Worm (Caenorhabditis elegans) whole organism, midembryonic: ENCODE measurements around the gene W04E12.5.

Source experiments
- cog-1 ChIP-seq: sonication (generic microtip); optimal IDR thresholded peaks from 2 replicates; lab custom pipeline; 2016; ENCODE audit warnings: missing genetic modification characterization, missing compliant biosample characterization
- ref-1 ChIP-seq: fragments of 200-800 bp; sonication (Bioruptor generic); conservative IDR thresholded peaks from 2 replicates; pipeline ENCODE4 v1.3.6; 2022; ENCODE audit warnings: missing genetic modification reagents, missing genetic modification characterization, missing compliant biosample characterization

DNA sequence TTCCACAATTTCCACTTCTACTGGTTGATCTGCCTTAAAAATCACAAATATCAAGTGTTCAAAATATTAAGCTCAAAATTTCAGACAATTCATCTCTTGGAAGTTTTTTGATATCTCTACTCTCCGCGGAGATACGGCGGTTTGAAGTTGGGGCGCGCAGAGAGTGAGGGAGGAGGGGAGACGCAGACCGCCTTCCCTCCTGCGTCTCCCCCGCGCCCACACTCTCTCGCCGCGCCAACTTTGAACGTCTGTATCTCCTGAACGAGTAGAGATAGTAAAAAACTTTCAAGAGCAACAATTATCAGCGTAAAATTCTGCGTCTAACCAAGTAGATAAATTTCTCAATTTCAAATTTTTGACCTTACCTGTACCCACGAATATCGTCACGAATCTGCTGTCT lies 18.0 kb upstream of the W04E12.5 start:
- TF ChIP-seq ref-1 (GFP tag; lab: Robert Waterston, UW) (no peak), cog-1 (tag; lab: Kevin White, UChicago) (no peak)
